Worm (Caenorhabditis elegans) whole organism, young adult: Measurements from ENCODE around the gene sut-1.

Experiments
- B0019.2 ChIP-seq: fragments of 200-800 bp; sonication (Bioruptor generic); conservative IDR thresholded peaks from 2 replicates; pipeline ENCODE4 v1.3.6; 2022; ENCODE audit warnings: missing genetic modification reagents, missing genetic modification characterization, missing compliant biosample characterization
- C17E4.6 ChIP-seq: fragments of 200-800 bp; sonication (Bioruptor generic); IDR thresholded peaks from 2 replicates; pipeline ENCODE4 v1.3.6; 2022; ENCODE audit warnings: missing genetic modification reagents, missing genetic modification characterization, missing compliant biosample characterization
- D2030.7 ChIP-seq: fragments of 200-800 bp; sonication (Bioruptor generic); IDR thresholded peaks from 2 replicates; pipeline ENCODE4 v1.3.6; 2022; ENCODE audit warnings: missing genetic modification reagents, missing genetic modification characterization, missing compliant biosample characterization
- F33H1.4 ChIP-seq: fragments of 200-800 bp; sonication (Bioruptor generic); IDR thresholded peaks from 2 replicates; pipeline ENCODE4 v1.3.6; 2022; ENCODE audit warnings: missing genetic modification reagents, missing genetic modification characterization, missing compliant biosample characterization
- F39B2.1 ChIP-seq: fragments of 200-800 bp; sonication (Bioruptor generic); IDR thresholded peaks from 2 replicates; pipeline ENCODE4 v1.3.6; 2022; ENCODE audit warnings: missing genetic modification reagents, missing genetic modification characterization, missing compliant biosample characterization
- F52B5.7 ChIP-seq: sonication (generic microtip); optimal IDR thresholded peaks from 2 replicates; lab custom pipeline; 2016; ENCODE audit warnings: mild to moderate bottlenecking, missing genetic modification characterization, missing compliant biosample characterization
- K11D2.4 ChIP-seq: fragments of 200-800 bp; sonication (Bioruptor generic); IDR thresholded peaks from 2 replicates; pipeline ENCODE4 v1.3.6; 2022; ENCODE audit warnings: missing genetic modification reagents, missing genetic modification characterization, missing compliant biosample characterization
- K12H6.12 ChIP-seq: fragments of 200-800 bp; sonication (Bioruptor generic); optimal IDR thresholded peaks from 2 replicates; lab custom pipeline; 2018; ENCODE audit warnings: mild to moderate bottlenecking, missing genetic modification characterization, missing compliant biosample characterization
- Y56A3A.18 ChIP-seq: fragments of 200-800 bp; sonication (Bioruptor generic); IDR thresholded peaks from 2 replicates; pipeline ENCODE4 v1.3.6; 2022; ENCODE audit warnings: missing genetic modification reagents, missing genetic modification characterization, missing compliant biosample characterization
- Y79H2A.3 ChIP-seq: fragments of 200-800 bp; sonication (Bioruptor generic); conservative IDR thresholded peaks from 2 replicates; pipeline ENCODE4 v1.3.6; 2022; ENCODE audit warnings: missing genetic modification reagents, missing genetic modification characterization, missing compliant biosample characterization
- aptf-2 ChIP-seq: fragments of 200-800 bp; sonication (Bioruptor generic); conservative IDR thresholded peaks from 2 replicates; pipeline ENCODE4 v1.3.6; 2022; ENCODE audit warnings: missing genetic modification reagents, missing genetic modification characterization, missing compliant biosample characterization
- attf-5 ChIP-seq: fragments of 200-800 bp; sonication (Bioruptor generic); optimal IDR thresholded peaks from 2 replicates; lab custom pipeline; 2018; ENCODE audit warnings: mild to moderate bottlenecking, missing genetic modification characterization, missing compliant biosample characterization
- attf-6 ChIP-seq: fragments of 200-800 bp; sonication (Bioruptor generic); IDR thresholded peaks from 2 replicates; pipeline ENCODE4 v1.3.6; 2022; ENCODE audit warnings: missing genetic modification reagents, missing genetic modification characterization, missing compliant biosample characterization
- bed-2 ChIP-seq: fragments of 200-800 bp; sonication (Bioruptor generic); IDR thresholded peaks from 2 replicates; pipeline ENCODE4 v1.3.6; 2022; ENCODE audit warnings: missing genetic modification reagents, missing genetic modification characterization, missing compliant biosample characterization
- ceh-100 ChIP-seq: fragments of 200-800 bp; sonication (Bioruptor generic); IDR thresholded peaks from 2 replicates; pipeline ENCODE4 v1.3.6; 2022; ENCODE audit warnings: missing genetic modification reagents, missing genetic modification characterization, missing compliant biosample characterization
- ceh-27 ChIP-seq: fragments of 200-800 bp; sonication (Bioruptor generic); optimal IDR thresholded peaks from 2 replicates; lab custom pipeline; 2018; ENCODE audit warnings: mild to moderate bottlenecking, missing genetic modification characterization, moderate library complexity, missing compliant biosample characterization
- ceh-91 ChIP-seq: fragments of 200-800 bp; sonication (Bioruptor generic); IDR thresholded peaks from 2 replicates; pipeline ENCODE4 v1.3.6; 2022; ENCODE audit warnings: missing genetic modification reagents, missing genetic modification characterization, missing compliant biosample characterization
- ets-4 ChIP-seq: fragments of 200-800 bp; sonication (Bioruptor generic); optimal IDR thresholded peaks from 2 replicates; lab custom pipeline; 2018; ENCODE audit warnings: mild to moderate bottlenecking, missing genetic modification characterization, missing compliant biosample characterization
- fkh-3 ChIP-seq: sonication (generic microtip); optimal IDR thresholded peaks from 2 replicates; lab custom pipeline; 2016; ENCODE audit warnings: mild to moderate bottlenecking, missing genetic modification characterization, missing compliant biosample characterization
- lin-26 ChIP-seq: fragments of 200-800 bp; sonication (Bioruptor generic); IDR thresholded peaks from 2 replicates; pipeline ENCODE4 v1.3.6; 2022; ENCODE audit warnings: missing genetic modification reagents, missing genetic modification characterization, missing compliant biosample characterization
- lin-40 ChIP-seq: sonication (generic microtip); optimal IDR thresholded peaks from 2 replicates; lab custom pipeline; 2016; ENCODE audit warnings: missing genetic modification characterization, mild to moderate bottlenecking, missing compliant biosample characterization, missing genotype, missing genetic modification reagents
- lin-54 ChIP-seq: fragments of 200-800 bp; sonication (Bioruptor generic); optimal IDR thresholded peaks from 2 replicates; lab custom pipeline; 2018; ENCODE audit warnings: mild to moderate bottlenecking, missing genetic modification characterization, missing compliant biosample characterization
- mcd-1 ChIP-seq: fragments of 200-800 bp; sonication (Bioruptor generic); IDR thresholded peaks from 2 replicates; pipeline ENCODE4 v1.3.6; 2022; ENCODE audit warnings: missing genetic modification reagents, missing genetic modification characterization, missing compliant biosample characterization
- rcor-1 ChIP-seq: fragments of 200-800 bp; sonication (Bioruptor generic); IDR thresholded peaks from 2 replicates; pipeline ENCODE4 v1.3.6; 2022; ENCODE audit warnings: missing genetic modification reagents, missing genetic modification characterization, missing compliant biosample characterization
- snpc-3.4 ChIP-seq: sonication (generic microtip); optimal IDR thresholded peaks from 2 replicates; lab custom pipeline; 2017; ENCODE audit warnings: missing genetic modification characterization, mild to moderate bottlenecking, missing compliant biosample characterization, antibody characterized with exemption, moderate library complexity, missing genotype, missing genetic modification reagents
- tlf-1 ChIP-seq: fragments of 200-800 bp; sonication (Bioruptor generic); optimal IDR thresholded peaks from 2 replicates; lab custom pipeline; 2018; ENCODE audit warnings: mild to moderate bottlenecking, missing genetic modification characterization, missing compliant biosample characterization
- unc-130 ChIP-seq: sonication (generic microtip); optimal IDR thresholded peaks from 2 replicates; lab custom pipeline; 2016; ENCODE audit warnings: missing genetic modification reagents, missing genetic modification characterization, missing compliant biosample characterization
- zfh-2 ChIP-seq: fragments of 200-800 bp; sonication (Bioruptor generic); conservative IDR thresholded peaks from 2 replicates; pipeline ENCODE4 v1.3.6; 2022; ENCODE audit warnings: missing genetic modification reagents, missing genetic modification characterization, missing compliant biosample characterization
- zim-3 ChIP-seq: sonication (generic microtip); optimal IDR thresholded peaks from 2 replicates; lab custom pipeline; 2017; ENCODE audit warnings: mild to moderate bottlenecking, missing genetic modification characterization, moderate library complexity, missing compliant biosample characterization
- ztf-18 ChIP-seq: sonication (generic microtip); optimal IDR thresholded peaks from 2 replicates; lab custom pipeline; 2016; ENCODE audit warnings: missing genotype, mild to moderate bottlenecking, missing genetic modification characterization, missing compliant biosample characterization
- ztf-25 ChIP-seq: fragments of 200-800 bp; sonication (Bioruptor generic); IDR thresholded peaks from 2 replicates; pipeline ENCODE4 v1.3.6; 2022; ENCODE audit warnings: missing genetic modification reagents, missing genetic modification characterization, missing compliant biosample characterization
- ztf-28 ChIP-seq: fragments of 200-800 bp; sonication (Bioruptor generic); IDR thresholded peaks from 2 replicates; pipeline ENCODE4 v1.3.6; 2022; ENCODE audit warnings: missing genetic modification reagents, missing genetic modification characterization, missing compliant biosample characterization

The sut-1 gene

ce11 chrII:1134314-1135108 lies 11.4 kb upstream of the sut-1 start (continued):
- TF ChIP-seq ceh-91 (GFP tag; lab: Robert Waterston, UW) (peak; percentile 85), bed-2 (GFP tag; lab: Robert Waterston, UW) (peak; percentile 63), unc-130 (GFP tag; lab: Kevin White, UChicago) (peak; percentile 46), rcor-1 (peak; percentile 84), ceh-27 (peak; percentile 50), attf-6 (GFP tag; lab: Robert Waterston, UW) (0 out of 2 replicates have a peak, but pooled peaks have one; percentile 55), aptf-2 (GFP tag; lab: Robert Waterston, UW) (peak; percentile 80), F33H1.4 (GFP tag; lab: Robert Waterston, UW) (peak; percentile 64), lin-40 (tag; lab: Kevin White, UChicago) (peak; percentile 46), C17E4.6 (peak; percentile 56; the same call in 1 of the 2 replicates), K11D2.4 (GFP tag; lab: Robert Waterston, UW) (peak; percentile 60), Y79H2A.3 (GFP tag; lab: Robert Waterston, UW) (peak; percentile 61; the same call in 1 of the 2 replicates), zim-3 (peak; percentile 18), ztf-18 (tag; lab: Kevin White, UChicago) (peak; percentile 24), ztf-25 (peak; percentile 68; the same call in 1 of the 2 replicates), snpc-3.4 (tag; lab: Kevin White, UChicago) (peak; percentile 7), K12H6.12 (tag; lab: Kevin White, UChicago) (peak; percentile 42), attf-5 (GFP tag; lab: Kevin White, UChicago) (peak; percentile 52), lin-26 (GFP tag; lab: Robert Waterston, UW) (peak; percentile 71), ztf-28 (peak; percentile 90), B0019.2 (peak; percentile 79), tlf-1 (peak; percentile 3)

ce11 chrII:1133295-1133694 lies 10.2 kb upstream of the sut-1 start:
- peak; percentile 29; the same call in 1 of the 2 replicates for TF ChIP-seq ceh-100 (GFP tag; lab: Robert Waterston, UW)
- TF ChIP-seq mcd-1 (GFP tag; lab: Robert Waterston, UW): peak; percentile 77
- TF ChIP-seq ets-4 (GFP tag; lab: Kevin White, UChicago): no peak
- peak; percentile 20 for TF ChIP-seq lin-54 (GFP tag; lab: Kevin White, UChicago)

DNA sequence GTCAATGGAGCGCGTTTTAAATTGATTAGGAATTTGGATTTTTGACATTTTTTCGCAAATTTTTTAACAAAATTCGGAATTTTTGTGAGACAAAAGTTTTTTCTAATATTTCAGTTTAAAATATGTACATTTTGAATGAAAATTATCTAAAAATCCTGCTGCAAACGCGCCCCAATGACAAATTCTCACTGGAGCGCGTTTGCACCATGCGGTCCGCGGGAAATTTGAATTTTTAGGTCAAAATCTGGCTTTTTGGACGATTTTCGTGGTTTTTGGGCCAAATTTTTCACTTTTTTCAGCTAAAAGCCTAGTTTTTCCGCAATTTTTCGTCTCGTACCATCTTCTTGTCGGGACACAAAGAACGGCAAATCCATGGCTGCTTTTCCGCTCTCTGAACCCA lies 9.7 kb upstream of the sut-1 start:
- TF ChIP-seq mcd-1 (GFP tag; lab: Robert Waterston, UW) (peak; percentile 70), lin-54 (GFP tag; lab: Kevin White, UChicago) (peak; percentile 31), F52B5.7 (tag; lab: Kevin White, UChicago) (no peak)
- TF ChIP-seq, all 124 proteins: peak for 2

DNA sequence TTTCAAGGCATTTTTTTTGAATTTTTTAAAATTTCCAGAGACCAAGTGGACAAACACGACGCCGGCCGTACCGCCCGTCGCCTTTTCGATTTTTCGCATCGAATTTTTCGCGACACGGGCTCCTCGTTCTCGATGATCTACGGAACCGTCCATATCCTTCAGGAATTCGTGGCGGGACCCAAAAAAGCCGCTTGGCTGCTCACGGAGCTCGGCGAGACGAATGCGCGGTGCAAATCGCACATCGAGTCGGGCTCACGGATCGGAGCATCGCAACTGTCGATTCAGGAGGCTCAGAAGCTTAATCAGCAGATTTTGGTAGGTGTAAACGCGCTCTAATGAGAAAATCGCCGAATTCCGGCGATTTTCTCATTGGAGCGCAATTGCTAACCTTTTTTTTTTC lies 8.8 kb upstream of the sut-1 start:
- TF ChIP-seq fkh-3 (tag; lab: Kevin White, UChicago) (no peak), F39B2.1 (GFP tag; lab: Robert Waterston, UW) (no peak), zfh-2 (peak; percentile 65)

DNA sequence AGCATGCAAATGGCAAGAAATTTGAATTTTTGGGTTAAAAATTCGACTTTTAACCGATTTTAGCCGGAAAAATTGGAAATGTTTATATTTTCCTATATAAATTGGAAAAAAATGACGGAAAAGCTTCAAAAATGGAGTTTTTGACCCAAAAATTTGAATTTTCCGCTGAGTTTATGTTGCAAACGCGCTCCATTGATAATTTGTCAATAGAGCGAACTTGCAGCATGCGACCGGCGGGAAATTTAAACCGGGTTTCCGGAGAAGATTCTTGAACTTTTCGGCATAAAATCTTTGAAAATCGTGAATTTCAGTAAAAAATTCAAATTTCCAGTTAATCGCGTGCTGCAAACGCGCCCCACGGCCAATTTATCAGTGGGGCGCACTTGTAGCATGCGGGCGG lies 8.3 kb upstream of the sut-1 start:
- peak; percentile 8; the same call in 1 of the 2 replicates for TF ChIP-seq Y56A3A.18 (GFP tag; lab: Robert Waterston, UW)
- 0 out of 2 replicates have a peak, but pooled peaks have one; percentile 9 for TF ChIP-seq D2030.7 (GFP tag; lab: Robert Waterston, UW)
- TF ChIP-seq ztf-25: no peak
- TF ChIP-seq mcd-1 (GFP tag; lab: Robert Waterston, UW): peak; percentile 78
